Fruit fly (Drosophila melanogaster) whole organism, embryonic: ENCODE results near the gene CG15638.

Experiments
- Asciz ChIP-seq: fragments of 200-800 bp; sonication (Bioruptor generic); optimal IDR thresholded peaks from 2 replicates; lab custom pipeline; 2017; ENCODE audit warnings: missing biosample characterization, mild to moderate bottlenecking, missing genetic modification characterization, missing genetic modification reagents
- Awh ChIP-seq: fragments of 200-800 bp; sonication (Bioruptor generic); IDR thresholded peaks from 2 replicates; pipeline ENCODE4, ENCODE4 v1.3.6; 2022; ENCODE audit warnings: missing biosample characterization, missing genetic modification characterization
- B-H1 ChIP-seq: fragments of 200-800 bp; sonication (Bioruptor generic); IDR thresholded peaks from 3 replicates; pipeline ENCODE4 v1.3.6; 2022; ENCODE audit warnings: missing biosample characterization, missing genetic modification characterization
- BtbVII ChIP-seq: fragments of 200-800 bp; sonication (Bioruptor generic); optimal IDR thresholded peaks from 3 replicates; lab custom pipeline; 2017; ENCODE audit warnings: missing biosample characterization, mild to moderate bottlenecking, missing genetic modification characterization
- CG10209 ChIP-seq: fragments of 200-800 bp; sonication (Bioruptor generic); optimal IDR thresholded peaks from 3 replicates; lab custom pipeline; 2017; ENCODE audit warnings: missing biosample characterization, mild to moderate bottlenecking, missing genetic modification characterization, missing genetic modification reagents
- CG10979 ChIP-seq: fragments of 200-800 bp; sonication (Bioruptor generic); optimal IDR thresholded peaks from 2 replicates; lab custom pipeline; 2018; ENCODE audit warnings: missing biosample characterization, mild to moderate bottlenecking, missing genetic modification characterization, moderate library complexity
- CG11247 ChIP-seq: fragments of 200-800 bp; sonication (Bioruptor generic); IDR thresholded peaks from 2 replicates; pipeline ENCODE4 v1.3.6; 2022; ENCODE audit warnings: missing biosample characterization, missing genetic modification characterization
- CG12071 ChIP-seq: fragments of 200-800 bp; sonication (Bioruptor generic); optimal IDR thresholded peaks from 3 replicates; lab custom pipeline; 2018; ENCODE audit warnings: missing biosample characterization, mild to moderate bottlenecking, missing genetic modification characterization
- CG14050 ChIP-seq: fragments of 200-800 bp; sonication (Bioruptor generic); IDR thresholded peaks from 3 replicates; pipeline ENCODE4 v1.3.6; 2022; ENCODE audit warnings: missing biosample characterization, missing genetic modification characterization
- CG14667 ChIP-seq: fragments of 200-800 bp; sonication (Bioruptor generic); IDR thresholded peaks from 2 replicates; pipeline ENCODE4 v1.3.6; 2022; ENCODE audit warnings: missing biosample characterization, missing genetic modification characterization
- CG15073 ChIP-seq: fragments of 200-800 bp; sonication (Bioruptor generic); optimal IDR thresholded peaks from 2 replicates; lab custom pipeline; 2016; ENCODE audit warnings: missing biosample characterization, missing genetic modification characterization
- CG15269 ChIP-seq: fragments of 200-800 bp; sonication (Bioruptor generic); optimal IDR thresholded peaks from 2 replicates; lab custom pipeline; 2018; ENCODE audit warnings: missing biosample characterization, mild to moderate bottlenecking, missing genetic modification characterization, moderate library complexity
- CG30403 ChIP-seq: fragments of 200-800 bp; sonication (Bioruptor generic); optimal IDR thresholded peaks from 3 replicates; lab custom pipeline; 2016; ENCODE audit warnings: missing biosample characterization, missing genetic modification characterization
- CG30431 ChIP-seq: fragments of 200-800 bp; sonication (Bioruptor generic); optimal IDR thresholded peaks from 2 replicates; lab custom pipeline; 2017; ENCODE audit warnings: missing biosample characterization, missing genetic modification characterization
- CG32772 ChIP-seq: fragments of 200-800 bp; sonication (Bioruptor generic); IDR thresholded peaks from 2 replicates; pipeline ENCODE4 v1.3.6; 2022; ENCODE audit warnings: missing biosample characterization, missing genetic modification characterization
- CG4707 ChIP-seq: fragments of 200-800 bp; sonication (Bioruptor generic); optimal IDR thresholded peaks from 2 replicates; lab custom pipeline; 2018; ENCODE audit warnings: missing biosample characterization, mild to moderate bottlenecking, missing genetic modification characterization, moderate library complexity
- CG5953 ChIP-seq: fragments of 200-800 bp; sonication (Bioruptor generic); IDR thresholded peaks from 2 replicates; pipeline ENCODE4 v1.3.6; 2022; ENCODE audit warnings: missing biosample characterization, missing genetic modification characterization
- CG6272 ChIP-seq: fragments of 200-800 bp; sonication (Bioruptor generic); IDR thresholded peaks from 2 replicates; pipeline ENCODE4 v1.3.6; 2022; ENCODE audit warnings: missing biosample characterization, missing genetic modification characterization
- CG7987 ChIP-seq: fragments of 200-800 bp; sonication (Bioruptor generic); optimal IDR thresholded peaks from 2 replicates; lab custom pipeline; 2018; ENCODE audit warnings: missing biosample characterization, mild to moderate bottlenecking, missing genetic modification characterization, moderate library complexity
- CG8388 ChIP-seq: fragments of 200-800 bp; sonication (Bioruptor generic); optimal IDR thresholded peaks from 2 replicates; lab custom pipeline; 2019; ENCODE audit warnings: missing biosample characterization, mild to moderate bottlenecking, missing genetic modification characterization, moderate library complexity
- CG9609 ChIP-seq: fragments of 200-800 bp; sonication (Bioruptor generic); optimal IDR thresholded peaks from 3 replicates; lab custom pipeline; 2016; ENCODE audit warnings: missing biosample characterization, missing genetic modification characterization
- CG9797 ChIP-seq: fragments of 200-800 bp; sonication (Bioruptor generic); optimal IDR thresholded peaks from 3 replicates; lab custom pipeline; 2018; ENCODE audit warnings: missing biosample characterization, mild to moderate bottlenecking, missing genetic modification characterization
- Drgx ChIP-seq: fragments of 200-800 bp; sonication (Bioruptor generic); IDR thresholded peaks from 2 replicates; pipeline ENCODE4 v1.3.6; 2022; ENCODE audit warnings: missing biosample characterization, missing genetic modification characterization
- Elba2 ChIP-seq: fragments of 200-800 bp; sonication (Bioruptor generic); optimal IDR thresholded peaks from 3 replicates; lab custom pipeline; 2016; ENCODE audit warnings: missing biosample characterization, missing genetic modification characterization
- Ets65A ChIP-seq: fragments of 200-800 bp; sonication (Bioruptor generic); peaks from one replicate; lab custom pipeline; 2016; ENCODE audit warnings: missing biosample characterization, missing genetic modification characterization
- Fer1 ChIP-seq: fragments of 200-800 bp; sonication (Bioruptor generic); optimal IDR thresholded peaks from 2 replicates; lab custom pipeline; 2017; ENCODE audit warnings: missing biosample characterization, mild to moderate bottlenecking, missing genetic modification characterization
- HLHmδ ChIP-seq: fragments of 200-800 bp; sonication (Bioruptor generic); optimal IDR thresholded peaks from 2 replicates; lab custom pipeline; 2018; ENCODE audit warnings: missing biosample characterization, mild to moderate bottlenecking, missing genetic modification characterization, moderate library complexity
- Hand ChIP-seq: fragments of 200-800 bp; sonication (Bioruptor generic); optimal IDR thresholded peaks from 2 replicates; lab custom pipeline; 2017; ENCODE audit warnings: mild to moderate bottlenecking, missing biosample characterization, missing genetic modification reagents, missing genetic modification characterization
- Hmr ChIP-seq: fragments of 200-800 bp; sonication (Bioruptor generic); optimal IDR thresholded peaks from 3 replicates; lab custom pipeline; 2017; ENCODE audit warnings: mild to moderate bottlenecking, missing biosample characterization, missing genetic modification reagents, missing genetic modification characterization
- Hr78 ChIP-seq, 2 experiments: fragments of 200-800 bp in 1 of 2; fragments of >200 bp in 1 of 2; sonication (Bioruptor generic) in 1 of 2; optimal IDR thresholded peaks; 2 replicates each; lab custom pipeline; 2017 to 2019; ENCODE audit warnings: missing biosample characterization in 2 of 2, missing genetic modification characterization in 2 of 2, mild to moderate bottlenecking in 1 of 2, moderate library complexity in 1 of 2
- Rfx ChIP-seq: fragments of 200-800 bp; sonication (Bioruptor generic); IDR thresholded peaks from 2 replicates; pipeline ENCODE4 v1.3.6; 2022; ENCODE audit warnings: missing biosample characterization, missing genetic modification characterization
- Rx ChIP-seq: fragments of 200-800 bp; sonication (Bioruptor generic); IDR thresholded peaks from 2 replicates; pipeline ENCODE4 v1.3.6; 2022; ENCODE audit warnings: missing biosample characterization, missing genetic modification characterization
- Ssrp ChIP-seq: fragments of 200-800 bp; sonication (Bioruptor generic); optimal IDR thresholded peaks from 2 replicates; lab custom pipeline; 2018; ENCODE audit warnings: missing biosample characterization, mild to moderate bottlenecking, missing genetic modification characterization, moderate library complexity
- Xrp1 ChIP-seq: fragments of 200-800 bp; sonication (Bioruptor generic); IDR thresholded peaks from 2 replicates; pipeline ENCODE4 v1.3.6; 2022; ENCODE audit warnings: missing biosample characterization, missing genetic modification characterization
- ase ChIP-seq: fragments of 200-800 bp; sonication (Bioruptor generic); IDR thresholded peaks from 3 replicates; pipeline ENCODE4 v1.3.6; 2022; ENCODE audit warnings: missing biosample characterization, missing genetic modification characterization
- bcd ChIP-seq: fragments of 200-800 bp; sonication (Bioruptor generic); optimal IDR thresholded peaks from 2 replicates; lab custom pipeline; 2017; ENCODE audit warnings: missing biosample characterization, mild to moderate bottlenecking, missing genetic modification characterization
- btn ChIP-seq: fragments of 200-800 bp; sonication (Bioruptor generic); optimal IDR thresholded peaks from 2 replicates; lab custom pipeline; 2016; ENCODE audit warnings: missing biosample characterization, missing genetic modification characterization
- ci ChIP-seq: fragments of 200-800 bp; sonication (Bioruptor generic); IDR thresholded peaks from 3 replicates; pipeline ENCODE4 v1.3.6; 2022; ENCODE audit warnings: missing biosample characterization, missing genetic modification characterization
- dpn ChIP-seq, 2 experiments: fragments of 200-800 bp; sonication (Bioruptor generic); optimal IDR thresholded peaks; 3 replicates each; lab custom pipeline; 2016; ENCODE audit warnings: missing biosample characterization in 2 of 2, missing genetic modification characterization in 2 of 2
- emc ChIP-seq: fragments of 200-800 bp; sonication (Bioruptor generic); optimal IDR thresholded peaks from 2 replicates; lab custom pipeline; 2016; ENCODE audit warnings: missing biosample characterization, missing genetic modification characterization
- ewg ChIP-seq: fragments of 200-800 bp; sonication (Bioruptor generic); optimal IDR thresholded peaks from 3 replicates; lab custom pipeline; 2017; ENCODE audit warnings: mild to moderate bottlenecking, missing biosample characterization, missing genetic modification reagents, missing genetic modification characterization
- fu2 ChIP-seq: fragments of 200-800 bp; sonication (Bioruptor generic); optimal IDR thresholded peaks from 2 replicates; lab custom pipeline; 2016; ENCODE audit warnings: missing biosample characterization, missing genetic modification characterization
- gfzf ChIP-seq: fragments of 200-800 bp; sonication (Bioruptor generic); optimal IDR thresholded peaks from 2 replicates; lab custom pipeline; 2016; ENCODE audit warnings: missing biosample characterization, mild to moderate bottlenecking, missing genetic modification characterization, moderate library complexity
- lola ChIP-seq, 3 experiments: fragments of >200 bp in 2 of 3; fragments of 200-800 bp in 1 of 3; sonication (Bioruptor generic) in 1 of 3; optimal IDR thresholded peaks; 2 replicates each; lab custom pipeline; 2017 to 2019; ENCODE audit warnings: missing biosample characterization in 3 of 3, missing genetic modification characterization in 3 of 3, mild to moderate bottlenecking in 1 of 3, moderate library complexity in 1 of 3
- mam ChIP-seq: fragments of 200-800 bp; sonication (Bioruptor generic); optimal IDR thresholded peaks from 3 replicates; lab custom pipeline; 2016; ENCODE audit warnings: missing biosample characterization, missing genetic modification characterization
- nerfin-1 ChIP-seq: fragments of 200-800 bp; sonication (Bioruptor generic); optimal IDR thresholded peaks from 3 replicates; lab custom pipeline; 2019; ENCODE audit warnings: missing biosample characterization, mild to moderate bottlenecking, missing genetic modification characterization, moderate library complexity
- odd ChIP-seq: fragments of 200-800 bp; sonication (Bioruptor generic); optimal IDR thresholded peaks from 2 replicates; lab custom pipeline; 2017; ENCODE audit warnings: missing biosample characterization, mild to moderate bottlenecking, missing genetic modification characterization
- run ChIP-seq: fragments of 200-800 bp; sonication (Bioruptor generic); optimal IDR thresholded peaks from 3 replicates; lab custom pipeline; 2018; ENCODE audit warnings: missing biosample characterization, mild to moderate bottlenecking, missing genetic modification characterization
- shn ChIP-seq: fragments of 200-800 bp; sonication (Bioruptor generic); optimal IDR thresholded peaks from 3 replicates; lab custom pipeline; 2016; ENCODE audit warnings: missing biosample characterization, missing genetic modification characterization
- sim ChIP-seq: fragments of 200-800 bp; sonication (Bioruptor generic); IDR thresholded peaks from 2 replicates; pipeline ENCODE4 v1.3.6; 2022; ENCODE audit warnings: missing biosample characterization, missing genetic modification characterization
- sisA ChIP-seq: fragments of 200-800 bp; sonication (Bioruptor generic); IDR thresholded peaks from 2 replicates; pipeline ENCODE4 v1.3.6; 2022; ENCODE audit warnings: missing biosample characterization, missing genetic modification characterization

Gene CG15638

dm6 chr2L:13570982-13571426 is 35.4 kb upstream of the CG15638 start (continued):
- TF ChIP-seq CG15073 (GFP tag; lab: Kevin White, UChicago) (no peak), CG15269 (tag; lab: Kevin White, UChicago) (peak; percentile 37), Fer1 (GFP tag; lab: Kevin White, UChicago) (peak; percentile 9), gfzf (GFP tag; lab: Kevin White, UChicago) (no peak), HLHmδ (GFP tag; lab: Kevin White, UChicago) (no peak), Hr78 (GFP tag; optimal IDR thresholded peaks at IDR 0.05; lab: Kevin White, UChicago) (peak in 1 of 2 experiments; percentile 3), emc (GFP tag; lab: Kevin White, UChicago) (no peak), dpn (GFP tag; optimal IDR thresholded peaks at IDR 0.05; lab: Kevin White, UChicago) (peak in 1 of 2 experiments; percentile 38), Hmr (GFP tag; lab: Kevin White, UChicago) (no peak), CG10209 (GFP tag; lab: Kevin White, UChicago) (peak; percentile 43), ase (GFP tag; lab: Robert Waterston, UW) (peak; percentile 43; the same call in 1 of the 3 replicates), CG6272 (GFP tag; lab: Robert Waterston, UW) (no peak), CG14667 (GFP tag; lab: Robert Waterston, UW) (no peak), Hand (GFP tag; lab: Kevin White, UChicago) (no peak), CG10979 (tag; lab: Kevin White, UChicago) (peak; percentile 55), Rx (GFP tag; lab: Robert Waterston, UW) (no peak), CG30403 (GFP tag; lab: Kevin White, UChicago) (peak; percentile 29), ci (GFP tag; lab: Robert Waterston, UW) (0 out of 3 replicates have a peak, but pooled peaks have one; percentile 7), CG4707 (no peak), CG32772 (GFP tag; lab: Robert Waterston, UW) (0 out of 2 replicates have a peak, but pooled peaks have one; percentile 1), CG14050 (no peak), sim (GFP tag; lab: Robert Waterston, UW) (no peak), odd (peak; percentile 4), btn (GFP tag; lab: Kevin White, UChicago) (no peak), BtbVII (GFP tag; lab: Kevin White, UChicago) (peak; percentile 10), shn (GFP tag; lab: Kevin White, UChicago) (no peak), CG12071 (GFP tag; lab: Kevin White, UChicago) (no peak), bcd (peak; percentile 28), CG5953 (GFP tag; lab: Robert Waterston, UW) (no peak), sisA (GFP tag; lab: Robert Waterston, UW) (0 out of 2 replicates have a peak, but pooled peaks have one; percentile 18), Drgx (GFP tag; lab: Robert Waterston, UW) (peak; percentile 86), Rfx (GFP tag; lab: Robert Waterston, UW) (no peak), mam (no peak), Xrp1 (GFP tag; lab: Robert Waterston, UW) (peak; percentile 40; the same call in 1 of the 2 replicates), Asciz (GFP tag; lab: Kevin White, UChicago) (peak; percentile 39), CG9797 (GFP tag; lab: Kevin White, UChicago) (no peak), CG30431 (GFP tag; lab: Kevin White, UChicago) (no peak), Awh (GFP tag; lab: Robert Waterston, UW) (no peak), nerfin-1 (peak; percentile 37), B-H1 (no peak), CG11247 (GFP tag; lab: Robert Waterston, UW) (no peak), Ssrp (peak; percentile 31), ewg (GFP tag; lab: Kevin White, UChicago) (peak; percentile 9), CG8388 (GFP tag; lab: Kevin White, UChicago) (peak; percentile 35), Ets65A (GFP tag; lab: Kevin White, UChicago) (no peak), CG9609 (no peak), CG7987 (GFP tag; lab: Kevin White, UChicago) (no peak), run (tag; lab: Kevin White, UChicago) (no peak), fu2 (GFP tag; lab: Kevin White, UChicago) (no peak), lola (GFP tag; optimal IDR thresholded peaks at IDR 0.05; lab: Kevin White, UChicago) (peak in 1 of 3 experiments; percentile 61), Elba2 (GFP tag; lab: Kevin White, UChicago) (no peak)
